Fruit fly (Drosophila melanogaster) whole organism, embryonic: ENCODE measurements around the gene Ostgamma.

Experiments
- CG10959 ChIP-seq: fragments of 200-800 bp; sonication (Bioruptor generic); IDR thresholded peaks from 2 replicates; pipeline ENCODE4 v1.3.6; 2022; ENCODE audit warnings: missing biosample characterization, missing genetic modification characterization
- CG11695 ChIP-seq: fragments of 200-800 bp; sonication (Bioruptor generic); IDR thresholded peaks from 3 replicates; pipeline ENCODE4 v1.3.6; 2022; ENCODE audit warnings: missing biosample characterization, missing genetic modification characterization
- CG12104 ChIP-seq: fragments of 200-800 bp; sonication (Bioruptor generic); optimal IDR thresholded peaks from 3 replicates; lab custom pipeline; 2016; ENCODE audit warnings: missing biosample characterization, missing genetic modification characterization
- CG12659 ChIP-seq: fragments of 200-800 bp; sonication (Bioruptor generic); optimal IDR thresholded peaks from 3 replicates; lab custom pipeline; 2017; ENCODE audit warnings: mild to moderate bottlenecking, missing biosample characterization, missing genetic modification reagents, missing genetic modification characterization
- CG12942 ChIP-seq: fragments of 200-800 bp; sonication (Bioruptor generic); optimal IDR thresholded peaks from 3 replicates; lab custom pipeline; 2016; ENCODE audit warnings: missing biosample characterization, missing genetic modification characterization
- CG15696 ChIP-seq: fragments of 200-800 bp; sonication (Bioruptor generic); optimal IDR thresholded peaks from 2 replicates; lab custom pipeline; 2019; ENCODE audit warnings: missing biosample characterization, mild to moderate bottlenecking, missing genetic modification characterization, moderate library complexity
- CG1603 ChIP-seq: fragments of 200-800 bp; sonication (Bioruptor generic); optimal IDR thresholded peaks from 2 replicates; lab custom pipeline; 2019; ENCODE audit warnings: missing biosample characterization, mild to moderate bottlenecking, missing genetic modification characterization, moderate library complexity
- CG1647 ChIP-seq: fragments of 200-800 bp; sonication (Bioruptor generic); optimal IDR thresholded peaks from 3 replicates; lab custom pipeline; 2016; ENCODE audit warnings: missing biosample characterization, missing genetic modification characterization
- CG17568 ChIP-seq: fragments of 200-800 bp; sonication (Bioruptor generic); optimal IDR thresholded peaks from 2 replicates; lab custom pipeline; 2018; ENCODE audit warnings: missing biosample characterization, mild to moderate bottlenecking, missing genetic modification characterization, moderate library complexity
- CG17802 ChIP-seq: fragments of 200-800 bp; sonication (Bioruptor generic); optimal IDR thresholded peaks from 2 replicates; lab custom pipeline; 2018; ENCODE audit warnings: missing biosample characterization, mild to moderate bottlenecking, missing genetic modification characterization, moderate library complexity
- CG18262 ChIP-seq: fragments of 200-800 bp; optimal IDR thresholded peaks from 3 replicates; lab custom pipeline; 2019; ENCODE audit warnings: missing biosample characterization, mild to moderate bottlenecking, missing genetic modification characterization, moderate library complexity
- CG2712 ChIP-seq: fragments of 200-800 bp; optimal IDR thresholded peaks from 3 replicates; lab custom pipeline; 2019; ENCODE audit warnings: missing biosample characterization, mild to moderate bottlenecking, missing genetic modification characterization, moderate library complexity
- CG30403 ChIP-seq: fragments of 200-800 bp; sonication (Bioruptor generic); optimal IDR thresholded peaks from 3 replicates; lab custom pipeline; 2016; ENCODE audit warnings: missing biosample characterization, missing genetic modification characterization
- CG31441 ChIP-seq: fragments of 200-800 bp; sonication (Bioruptor generic); IDR thresholded peaks from 2 replicates; pipeline ENCODE4 v1.3.6; 2022; ENCODE audit warnings: missing biosample characterization, missing genetic modification characterization
- CG33557 ChIP-seq: fragments of 200-800 bp; sonication (Bioruptor generic); optimal IDR thresholded peaks from 2 replicates; lab custom pipeline; 2019; ENCODE audit warnings: missing biosample characterization, mild to moderate bottlenecking, missing genetic modification characterization, moderate library complexity
- CG34224 ChIP-seq: fragments of 200-800 bp; sonication (Bioruptor generic); IDR thresholded peaks from 3 replicates; pipeline ENCODE4 v1.3.6; 2022; ENCODE audit warnings: missing biosample characterization, missing genetic modification characterization; ENCODE audit not compliant: partially characterized antibody
- CG4617 ChIP-seq: fragments of 200-800 bp; sonication (Bioruptor generic); optimal IDR thresholded peaks from 3 replicates; lab custom pipeline; 2016; ENCODE audit warnings: missing biosample characterization, missing genetic modification characterization, borderline replicate concordance
- CG5180 ChIP-seq: fragments of 200-800 bp; sonication (Bioruptor generic); optimal IDR thresholded peaks from 3 replicates; lab custom pipeline; 2017; ENCODE audit warnings: missing biosample characterization, missing genetic modification characterization, mild to moderate bottlenecking, moderate library complexity, missing genetic modification reagents
- CG7271 ChIP-seq: fragments of 200-800 bp; sonication (Bioruptor generic); optimal IDR thresholded peaks from 2 replicates; lab custom pipeline; 2018; ENCODE audit warnings: missing biosample characterization, mild to moderate bottlenecking, missing genetic modification characterization, moderate library complexity
- CG8478 ChIP-seq: fragments of >200 bp; optimal IDR thresholded peaks from 2 replicates; lab custom pipeline; 2018
- CG8944 ChIP-seq: fragments of 200-800 bp; sonication (Bioruptor generic); optimal IDR thresholded peaks from 3 replicates; lab custom pipeline; 2016; ENCODE audit warnings: missing biosample characterization, missing genetic modification characterization
- CG9437 ChIP-seq: fragments of 200-800 bp; sonication (Bioruptor generic); optimal IDR thresholded peaks from 2 replicates; lab custom pipeline; 2018; ENCODE audit warnings: missing biosample characterization, mild to moderate bottlenecking, missing genetic modification characterization
- CHES-1-like ChIP-seq: fragments of 200-800 bp; sonication (Bioruptor generic); optimal IDR thresholded peaks from 2 replicates; lab custom pipeline; 2016; ENCODE audit warnings: missing biosample characterization, missing genetic modification characterization
- CoRest ChIP-seq: fragments of 200-800 bp; sonication (Bioruptor generic); optimal IDR thresholded peaks from 3 replicates; lab custom pipeline; 2018; ENCODE audit warnings: missing biosample characterization, mild to moderate bottlenecking, missing genetic modification characterization, moderate library complexity
- Dad ChIP-seq: fragments of 200-800 bp; sonication (Bioruptor generic); optimal IDR thresholded peaks from 3 replicates; lab custom pipeline; 2016; ENCODE audit warnings: missing biosample characterization, missing genetic modification characterization
- ERR ChIP-seq: fragments of 200-800 bp; sonication (Bioruptor generic); optimal IDR thresholded peaks from 2 replicates; lab custom pipeline; 2016; ENCODE audit warnings: missing biosample characterization, missing genetic modification characterization
- Hey ChIP-seq: fragments of 200-800 bp; sonication (Bioruptor generic); optimal IDR thresholded peaks from 3 replicates; lab custom pipeline; 2018; ENCODE audit warnings: missing biosample characterization, mild to moderate bottlenecking, missing genetic modification characterization
- Hsf ChIP-seq: fragments of 200-800 bp; sonication (Bioruptor generic); optimal IDR thresholded peaks from 3 replicates; lab custom pipeline; 2016; ENCODE audit warnings: missing biosample characterization, missing genetic modification characterization
- Myb ChIP-seq: fragments of 200-800 bp; sonication (Bioruptor generic); optimal IDR thresholded peaks from 2 replicates; lab custom pipeline; 2016; ENCODE audit warnings: missing biosample characterization, missing genetic modification characterization
- Oli ChIP-seq: fragments of 200-800 bp; sonication (Bioruptor generic); optimal IDR thresholded peaks from 2 replicates; lab custom pipeline; 2018; ENCODE audit warnings: missing biosample characterization, mild to moderate bottlenecking, missing genetic modification characterization, moderate library complexity
- al ChIP-seq: fragments of 200-800 bp; sonication (Bioruptor generic); IDR thresholded peaks from 2 replicates; pipeline ENCODE4 v1.3.6; 2022; ENCODE audit warnings: missing biosample characterization, missing genetic modification characterization
- ase ChIP-seq: fragments of 200-800 bp; sonication (Bioruptor generic); IDR thresholded peaks from 3 replicates; pipeline ENCODE4 v1.3.6; 2022; ENCODE audit warnings: missing biosample characterization, missing genetic modification characterization
- bowl ChIP-seq: fragments of 200-800 bp; sonication (Bioruptor generic); IDR thresholded peaks from 2 replicates; pipeline ENCODE4 v1.3.6; 2022; ENCODE audit warnings: missing biosample characterization, missing genetic modification characterization
- cg ChIP-seq: fragments of 200-800 bp; sonication (Bioruptor generic); optimal IDR thresholded peaks from 3 replicates; lab custom pipeline; 2019; ENCODE audit warnings: missing biosample characterization, mild to moderate bottlenecking, missing genetic modification characterization, moderate library complexity
- chn ChIP-seq: fragments of 200-800 bp; sonication (Bioruptor generic); optimal IDR thresholded peaks from 2 replicates; lab custom pipeline; 2016; ENCODE audit warnings: missing biosample characterization, missing genetic modification characterization
- dmrt99B ChIP-seq: fragments of 200-800 bp; sonication (Bioruptor generic); optimal IDR thresholded peaks from 2 replicates; lab custom pipeline; 2018; ENCODE audit warnings: missing biosample characterization, mild to moderate bottlenecking, missing genetic modification characterization, moderate library complexity
- emc ChIP-seq: fragments of 200-800 bp; sonication (Bioruptor generic); optimal IDR thresholded peaks from 2 replicates; lab custom pipeline; 2016; ENCODE audit warnings: missing biosample characterization, missing genetic modification characterization
- ewg ChIP-seq: fragments of 200-800 bp; sonication (Bioruptor generic); optimal IDR thresholded peaks from 3 replicates; lab custom pipeline; 2017; ENCODE audit warnings: mild to moderate bottlenecking, missing biosample characterization, missing genetic modification reagents, missing genetic modification characterization
- ftz-f1 ChIP-seq: fragments of 200-800 bp; sonication (Bioruptor generic); optimal IDR thresholded peaks from 2 replicates; lab custom pipeline; 2016; ENCODE audit warnings: missing biosample characterization, missing genetic modification characterization
- gcm ChIP-seq: fragments of 200-800 bp; sonication (Bioruptor generic); optimal IDR thresholded peaks from 2 replicates; lab custom pipeline; 2019; ENCODE audit warnings: missing biosample characterization, mild to moderate bottlenecking, missing genetic modification characterization, moderate library complexity
- hth ChIP-seq: fragments of >200 bp; optimal IDR thresholded peaks from 2 replicates; lab custom pipeline; 2017; ENCODE audit warnings: inconsistent platforms
- klu ChIP-seq: fragments of 200-800 bp; sonication (Bioruptor generic); IDR thresholded peaks from 2 replicates; pipeline ENCODE4 v1.3.6; 2022; ENCODE audit warnings: missing biosample characterization, missing genetic modification characterization
- pfk ChIP-seq: fragments of 200-800 bp; sonication (Bioruptor generic); optimal IDR thresholded peaks from 2 replicates; lab custom pipeline; 2018; ENCODE audit warnings: missing biosample characterization, mild to moderate bottlenecking, missing genetic modification characterization, moderate library complexity
- pita ChIP-seq: fragments of 200-800 bp; sonication (Bioruptor generic); optimal IDR thresholded peaks from 2 replicates; lab custom pipeline; 2017; ENCODE audit warnings: missing biosample characterization, mild to moderate bottlenecking, missing genetic modification characterization
- rib ChIP-seq: fragments of 200-800 bp; sonication (Bioruptor generic); IDR thresholded peaks from 2 replicates; pipeline ENCODE4 v1.3.6; 2022; ENCODE audit warnings: missing biosample characterization, missing genetic modification characterization
- sc ChIP-seq, 3 experiments: fragments of >200 bp in 2 of 3; fragments of 200-800 bp in 1 of 3; sonication (Bioruptor generic) in 1 of 3; optimal IDR thresholded peaks; 2 replicates in 2 of 3; 3 replicates in 1 of 3; lab custom pipeline; 2017; ENCODE audit warnings: mild to moderate bottlenecking in 1 of 3, missing biosample characterization in 1 of 3, missing genetic modification characterization in 1 of 3, missing genetic modification reagents in 1 of 3
- sima ChIP-seq: fragments of 200-800 bp; sonication (Bioruptor generic); optimal IDR thresholded peaks from 2 replicates; lab custom pipeline; 2016; ENCODE audit warnings: missing biosample characterization, missing genetic modification characterization
- sr ChIP-seq: fragments of 200-800 bp; sonication (Bioruptor generic); IDR thresholded peaks from 3 replicates; pipeline ENCODE4 v1.3.6; 2022; ENCODE audit warnings: missing biosample characterization, missing genetic modification characterization
- toy ChIP-seq: fragments of 200-800 bp; sonication (Bioruptor generic); IDR thresholded peaks from 2 replicates; pipeline ENCODE4 v1.3.6; 2022; ENCODE audit warnings: missing biosample characterization, missing genetic modification characterization
- z ChIP-seq: fragments of 200-800 bp; sonication (Bioruptor generic); IDR thresholded peaks from 3 replicates; pipeline ENCODE4 v1.3.6; 2022; ENCODE audit warnings: missing biosample characterization, missing genetic modification characterization

Ostgamma gene

DNA sequence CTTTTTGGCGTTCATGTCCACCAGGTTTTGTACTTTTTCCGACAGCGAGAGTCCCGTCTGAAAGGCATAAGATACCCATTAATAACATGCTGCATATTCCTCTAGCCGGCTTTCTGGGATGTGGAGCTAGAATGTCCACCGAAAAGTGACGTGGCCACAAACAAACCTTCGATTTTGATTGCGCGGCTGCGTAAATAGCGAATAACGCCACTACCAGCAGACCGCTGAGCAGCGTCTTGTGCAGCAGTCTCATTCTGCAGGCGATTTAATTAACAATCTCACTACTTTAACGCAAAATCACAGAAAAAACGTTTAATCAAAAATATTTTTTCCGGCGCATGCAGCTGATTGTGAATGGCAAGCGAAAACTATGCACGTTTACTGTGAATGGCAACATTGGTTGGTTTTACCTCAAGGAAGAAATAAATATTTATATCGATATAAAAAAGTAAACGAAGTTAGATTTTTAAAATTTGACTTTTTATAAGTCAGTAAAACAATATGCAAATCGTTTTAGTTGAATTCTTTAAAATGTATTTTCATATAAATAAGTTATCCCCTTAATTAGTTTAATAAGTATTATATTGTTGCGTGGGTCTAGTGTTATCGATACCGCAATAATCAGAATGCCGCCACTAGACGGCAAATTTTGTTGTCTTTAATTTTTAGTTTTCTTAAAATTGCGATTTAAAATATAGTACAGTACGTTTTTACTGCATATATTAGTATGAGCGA lies at the start of gene Ostgamma, which contains the start of gene Mettl14:
TSS of gene Ostgamma (minus strand) at position 376 of the 735 bp plus-strand sequence.
TSS of gene Mettl14 (plus strand) at position 611 of the 735 bp plus-strand sequence.
- peak; percentile 67 for TF ChIP-seq CG12659 (GFP tag; lab: Kevin White, UChicago)
- TF ChIP-seq CG7271 (tag; lab: Kevin White, UChicago): peak; percentile 12
- no peak for TF ChIP-seq CG1647 (GFP tag; lab: Kevin White, UChicago)
- no peak for TF ChIP-seq cg (GFP tag; lab: Kevin White, UChicago)
- peak; percentile 44 for TF ChIP-seq CG30403
- no peak for TF ChIP-seq CG10959 (GFP tag; lab: Robert Waterston, UW)
- TF ChIP-seq CG8478 (lab: Kevin White, UChicago): no peak
- no peak for TF ChIP-seq emc (GFP tag; lab: Kevin White, UChicago)
- TF ChIP-seq CG12104 (GFP tag; lab: Kevin White, UChicago): no peak
- no peak for TF ChIP-seq CG12942 (GFP tag; lab: Kevin White, UChicago)
- no peak for TF ChIP-seq gcm (GFP tag; lab: Kevin White, UChicago)
- peak; percentile 76 for TF ChIP-seq CG4617 (GFP tag; lab: Kevin White, UChicago)
- TF ChIP-seq CG17802: no peak
- TF ChIP-seq CG8944 (GFP tag; lab: Kevin White, UChicago): no peak
- TF ChIP-seq CG34224 (GFP tag; lab: Robert Waterston, UW): peak; percentile 81
- no peak for TF ChIP-seq toy (GFP tag; lab: Robert Waterston, UW)
- peak; percentile 9 for TF ChIP-seq CG15696 (tag; lab: Kevin White, UChicago)
- no peak for TF ChIP-seq sc (optimal IDR thresholded peaks at IDR 0.05; lab: Kevin White, UChicago)
- no peak for TF ChIP-seq sc (GFP tag; optimal IDR thresholded peaks at IDR 0.05; lab: Kevin White, UChicago)
- TF ChIP-seq CG5180 (GFP tag; lab: Kevin White, UChicago): no peak
- TF ChIP-seq al (GFP tag; lab: Robert Waterston, UW): no peak
- no peak for TF ChIP-seq Hsf (GFP tag; lab: Kevin White, UChicago)
- TF ChIP-seq CHES-1-like (GFP tag; lab: Kevin White, UChicago): no peak
- TF ChIP-seq ewg: peak; percentile 14
- TF ChIP-seq klu (GFP tag; lab: Robert Waterston, UW): no peak
- TF ChIP-seq CG2712 (tag; lab: Kevin White, UChicago): peak; percentile 84
- peak; percentile 31 for TF ChIP-seq CG18262 (tag; lab: Kevin White, UChicago)
- TF ChIP-seq hth (lab: Kevin White, UChicago): no peak
- TF ChIP-seq sr (GFP tag; lab: Robert Waterston, UW): no peak
- no peak for TF ChIP-seq ftz-f1 (GFP tag; lab: Kevin White, UChicago)
- TF ChIP-seq dmrt99B (tag; lab: Kevin White, UChicago): no peak
- TF ChIP-seq Dad: no peak
- TF ChIP-seq rib (GFP tag; lab: Robert Waterston, UW): no peak
- TF ChIP-seq Hey: no peak
- TF ChIP-seq z: no peak
- no peak for TF ChIP-seq chn (GFP tag; lab: Kevin White, UChicago)
- TF ChIP-seq pfk (GFP tag; lab: Kevin White, UChicago): no peak
- TF ChIP-seq ase: no peak
- TF ChIP-seq ERR (GFP tag; lab: Kevin White, UChicago): no peak
- TF ChIP-seq Oli: no peak
- TF ChIP-seq CG9437 (GFP tag; lab: Kevin White, UChicago): no peak
- no peak for TF ChIP-seq CG11695 (GFP tag; lab: Robert Waterston, UW)
- TF ChIP-seq CG17568: no peak
- TF ChIP-seq sima (GFP tag; lab: Kevin White, UChicago): no peak
- no peak for TF ChIP-seq bowl (GFP tag; lab: Robert Waterston, UW)
- peak; percentile 7 for TF ChIP-seq CG1603 (tag; lab: Kevin White, UChicago)
- TF ChIP-seq Myb (GFP tag; lab: Kevin White, UChicago): no peak
- no peak for TF ChIP-seq CG33557 (GFP tag; lab: Kevin White, UChicago)
- no peak for TF ChIP-seq pita (GFP tag; lab: Kevin White, UChicago)
- TF ChIP-seq CoRest (tag; lab: Kevin White, UChicago): peak; percentile 28
- 0 out of 2 replicates have a peak, but pooled peaks have one; percentile 32 for TF ChIP-seq CG31441 (GFP tag; lab: Robert Waterston, UW)
